Fruit fly (Drosophila melanogaster) whole organism, embryonic: ENCODE measurements around the gene CG1074.

ENCODE experiments used
- Awh ChIP-seq: fragments of 200-800 bp; sonication (Bioruptor generic); IDR thresholded peaks from 2 replicates; pipeline ENCODE4, ENCODE4 v1.3.6; 2022; ENCODE audit warnings: missing biosample characterization, missing genetic modification characterization
- B-H2 ChIP-seq: fragments of 200-800 bp; sonication (Bioruptor generic); optimal IDR thresholded peaks from 2 replicates; lab custom pipeline; 2018; ENCODE audit warnings: missing biosample characterization, mild to moderate bottlenecking, missing genetic modification characterization
- Bteb2 ChIP-seq: fragments of 200-800 bp; sonication (Bioruptor generic); optimal IDR thresholded peaks from 2 replicates; lab custom pipeline; 2016; ENCODE audit warnings: missing biosample characterization, missing genetic modification characterization
- CG10267 ChIP-seq: fragments of 200-800 bp; sonication (Bioruptor generic); optimal IDR thresholded peaks from 2 replicates; lab custom pipeline; 2018; ENCODE audit warnings: missing biosample characterization, mild to moderate bottlenecking, missing genetic modification characterization, moderate library complexity
- CG11398 ChIP-seq: fragments of 200-800 bp; sonication (Bioruptor generic); optimal IDR thresholded peaks from 2 replicates; lab custom pipeline; 2016; ENCODE audit warnings: missing biosample characterization, missing genetic modification characterization
- CG11696 ChIP-seq: fragments of 200-800 bp; sonication (Bioruptor generic); IDR thresholded peaks from 2 replicates; pipeline ENCODE4 v1.3.6; 2022; ENCODE audit warnings: missing biosample characterization, missing genetic modification characterization
- CG12236 ChIP-seq: fragments of 200-800 bp; sonication (Bioruptor generic); optimal IDR thresholded peaks from 2 replicates; lab custom pipeline; 2016; ENCODE audit warnings: missing biosample characterization, missing genetic modification characterization
- CG12942 ChIP-seq: fragments of 200-800 bp; sonication (Bioruptor generic); optimal IDR thresholded peaks from 3 replicates; lab custom pipeline; 2016; ENCODE audit warnings: missing biosample characterization, missing genetic modification characterization
- CG14441 ChIP-seq: fragments of 200-800 bp; sonication (Bioruptor generic); IDR thresholded peaks from 2 replicates; pipeline ENCODE4 v1.3.6; 2022; ENCODE audit warnings: missing biosample characterization, missing genetic modification characterization
- CG15514 ChIP-seq: fragments of 200-800 bp; sonication (Bioruptor generic); optimal IDR thresholded peaks from 3 replicates; lab custom pipeline; 2017; ENCODE audit warnings: missing biosample characterization, missing genetic modification characterization, mild to moderate bottlenecking, moderate library complexity, missing genetic modification reagents
- CG1602 ChIP-seq: fragments of 200-800 bp; sonication (Bioruptor generic); optimal IDR thresholded peaks from 3 replicates; lab custom pipeline; 2016; ENCODE audit warnings: missing biosample characterization, missing genetic modification characterization
- CG17359 ChIP-seq: fragments of 200-800 bp; sonication (Bioruptor generic); optimal IDR thresholded peaks from 3 replicates; lab custom pipeline; 2018; ENCODE audit warnings: missing biosample characterization, mild to moderate bottlenecking, missing genetic modification characterization, moderate library complexity
- CG2889 ChIP-seq: fragments of 200-800 bp; sonication (Bioruptor generic); IDR thresholded peaks from 3 replicates; pipeline ENCODE4 v1.3.6; 2022; ENCODE audit warnings: missing biosample characterization, missing genetic modification characterization
- CG32772 ChIP-seq: fragments of 200-800 bp; sonication (Bioruptor generic); IDR thresholded peaks from 2 replicates; pipeline ENCODE4 v1.3.6; 2022; ENCODE audit warnings: missing biosample characterization, missing genetic modification characterization
- CG34376 ChIP-seq: fragments of 200-800 bp; sonication (Bioruptor generic); optimal IDR thresholded peaks from 2 replicates; lab custom pipeline; 2018; ENCODE audit warnings: missing biosample characterization, mild to moderate bottlenecking, missing genetic modification characterization
- CG7786 ChIP-seq: fragments of 200-800 bp; sonication (Bioruptor generic); optimal IDR thresholded peaks from 2 replicates; lab custom pipeline; 2016; ENCODE audit warnings: missing biosample characterization, missing genetic modification characterization
- CG8290 ChIP-seq, 3 experiments: fragments of 200-800 bp; sonication (Bioruptor generic); optimal IDR thresholded peaks; 2 replicates each; lab custom pipeline; 2016 to 2019; ENCODE audit warnings: missing biosample characterization in 3 of 3, missing genetic modification characterization in 3 of 3, mild to moderate bottlenecking in 2 of 3, moderate library complexity in 1 of 3
- CG9727 ChIP-seq: fragments of 200-800 bp; sonication (Bioruptor generic); optimal IDR thresholded peaks from 3 replicates; lab custom pipeline; 2017; ENCODE audit warnings: missing biosample characterization, mild to moderate bottlenecking, missing genetic modification characterization
- CTCF ChIP-seq: fragments of 200-800 bp; sonication (Bioruptor generic); optimal IDR thresholded peaks from 2 replicates; lab custom pipeline; 2017; ENCODE audit warnings: missing biosample characterization, mild to moderate bottlenecking, missing genetic modification characterization, moderate library complexity
- Dip2 ChIP-seq: fragments of 200-800 bp; sonication (Bioruptor generic); IDR thresholded peaks from 2 replicates; pipeline ENCODE4 v1.3.6; 2022; ENCODE audit warnings: missing biosample characterization, missing genetic modification characterization
- E2f2 ChIP-seq: fragments of 200-800 bp; sonication (Bioruptor generic); IDR thresholded peaks from 2 replicates; pipeline ENCODE4 v1.3.6; 2022; ENCODE audit warnings: missing biosample characterization, missing genetic modification characterization
- Kr ChIP-seq: fragments of 200-800 bp; sonication (Bioruptor generic); optimal IDR thresholded peaks from 2 replicates; lab custom pipeline; 2017; ENCODE audit warnings: missing biosample characterization, mild to moderate bottlenecking, missing genetic modification characterization
- Lhr ChIP-seq: fragments of 200-800 bp; sonication (Bioruptor generic); optimal IDR thresholded peaks from 3 replicates; lab custom pipeline; 2017; ENCODE audit warnings: mild to moderate bottlenecking, missing biosample characterization, missing genetic modification reagents, missing genetic modification characterization
- NK7.1 ChIP-seq: fragments of 200-800 bp; sonication (Bioruptor generic); optimal IDR thresholded peaks from 3 replicates; lab custom pipeline; 2016; ENCODE audit warnings: missing biosample characterization, missing genetic modification characterization
- Trl ChIP-seq, 3 experiments: fragments of >200 bp in 2 of 3; fragments of 200-800 bp in 1 of 3; sonication (Bioruptor generic) in 1 of 3; optimal IDR thresholded peaks; 2 replicates in 1 of 3; 3 replicates in 2 of 3; lab custom pipeline; 2016 to 2017; ENCODE audit warnings: missing biosample characterization in 1 of 3, missing genetic modification characterization in 1 of 3
- Usf ChIP-seq: fragments of 200-800 bp; sonication (Bioruptor generic); optimal IDR thresholded peaks from 2 replicates; lab custom pipeline; 2017; ENCODE audit warnings: missing genotype, missing biosample characterization, missing genetic modification characterization
- YL-1 ChIP-seq: fragments of 200-800 bp; sonication (Bioruptor generic); optimal IDR thresholded peaks from 3 replicates; lab custom pipeline; 2017; ENCODE audit warnings: missing biosample characterization, mild to moderate bottlenecking, missing genetic modification characterization
- amos ChIP-seq: fragments of 200-800 bp; sonication (Bioruptor generic); IDR thresholded peaks from 2 replicates; pipeline ENCODE4 v1.3.6; 2022; ENCODE audit warnings: missing biosample characterization, missing genetic modification characterization; ENCODE audit not compliant: partially characterized antibody
- ase ChIP-seq: fragments of 200-800 bp; sonication (Bioruptor generic); IDR thresholded peaks from 3 replicates; pipeline ENCODE4 v1.3.6; 2022; ENCODE audit warnings: missing biosample characterization, missing genetic modification characterization
- ash1 ChIP-seq: fragments of 200-800 bp; sonication (Bioruptor generic); optimal IDR thresholded peaks from 2 replicates; lab custom pipeline; 2018; ENCODE audit warnings: missing biosample characterization, mild to moderate bottlenecking, missing genetic modification characterization
- bcd ChIP-seq: fragments of 200-800 bp; sonication (Bioruptor generic); optimal IDR thresholded peaks from 2 replicates; lab custom pipeline; 2017; ENCODE audit warnings: missing biosample characterization, mild to moderate bottlenecking, missing genetic modification characterization
- cas ChIP-seq: fragments of 200-800 bp; sonication (Bioruptor generic); IDR thresholded peaks from 2 replicates; pipeline ENCODE4 v1.3.6; 2022; ENCODE audit warnings: missing biosample characterization, missing genetic modification characterization
- chm ChIP-seq: fragments of 200-800 bp; sonication (Bioruptor generic); IDR thresholded peaks from 2 replicates; pipeline ENCODE4 v1.3.6; 2022; ENCODE audit warnings: missing biosample characterization, missing genetic modification characterization
- crol ChIP-seq: fragments of 200-800 bp; sonication (Bioruptor generic); IDR thresholded peaks from 2 replicates; pipeline ENCODE4 v1.3.6; 2022; ENCODE audit warnings: missing biosample characterization, missing genetic modification characterization
- dmrt11E ChIP-seq: fragments of 200-800 bp; sonication (Bioruptor generic); optimal IDR thresholded peaks from 3 replicates; lab custom pipeline; 2018; ENCODE audit warnings: missing biosample characterization, mild to moderate bottlenecking, missing genetic modification characterization, moderate library complexity
- dpn ChIP-seq, 2 experiments: fragments of 200-800 bp; sonication (Bioruptor generic); optimal IDR thresholded peaks; 3 replicates each; lab custom pipeline; 2016; ENCODE audit warnings: missing biosample characterization in 2 of 2, missing genetic modification characterization in 2 of 2
- gfzf ChIP-seq: fragments of 200-800 bp; sonication (Bioruptor generic); optimal IDR thresholded peaks from 2 replicates; lab custom pipeline; 2016; ENCODE audit warnings: missing biosample characterization, mild to moderate bottlenecking, missing genetic modification characterization, moderate library complexity
- hb ChIP-seq: fragments of 200-800 bp; sonication (Bioruptor generic); IDR thresholded peaks from 3 replicates; pipeline ENCODE4 v1.3.6; 2022; ENCODE audit warnings: missing biosample characterization, missing genetic modification characterization; ENCODE audit not compliant: partially characterized antibody
- her ChIP-seq: fragments of 200-800 bp; sonication (Bioruptor generic); optimal IDR thresholded peaks from 2 replicates; lab custom pipeline; 2016; ENCODE audit warnings: missing biosample characterization, missing genetic modification characterization
- hkb ChIP-seq, 2 experiments: fragments of 200-800 bp in 1 of 2; fragments of >200 bp in 1 of 2; sonication (Bioruptor generic) in 1 of 2; IDR thresholded peaks in 1 of 2; optimal IDR thresholded peaks in 1 of 2; 2 replicates each; pipeline versions ENCODE4 v1.3.6 to Lab custom; 2017 to 2022; ENCODE audit warnings: missing biosample characterization in 1 of 2, missing genetic modification characterization in 1 of 2
- inv ChIP-seq: fragments of 200-800 bp; sonication (Bioruptor generic); IDR thresholded peaks from 2 replicates; pipeline ENCODE4 v1.3.6; 2022; ENCODE audit warnings: missing biosample characterization, missing genetic modification characterization; ENCODE audit not compliant: partially characterized antibody
- nmo ChIP-seq: fragments of 200-800 bp; sonication (Bioruptor generic); optimal IDR thresholded peaks from 2 replicates; lab custom pipeline; 2018; ENCODE audit warnings: missing biosample characterization, mild to moderate bottlenecking, missing genetic modification characterization, moderate library complexity
- oc ChIP-seq: fragments of 200-800 bp; sonication (Bioruptor generic); optimal IDR thresholded peaks from 2 replicates; lab custom pipeline; 2018; ENCODE audit warnings: missing biosample characterization, mild to moderate bottlenecking, missing genetic modification characterization, moderate library complexity
- salm ChIP-seq: fragments of 200-800 bp; sonication (Bioruptor generic); optimal IDR thresholded peaks from 2 replicates; lab custom pipeline; 2018; ENCODE audit warnings: missing biosample characterization, mild to moderate bottlenecking, missing genetic modification characterization
- sens ChIP-seq: fragments of 200-800 bp; sonication (Bioruptor generic); peaks from one replicate; lab custom pipeline; 2016; ENCODE audit warnings: missing biosample characterization, missing genetic modification characterization
- sqz ChIP-seq: fragments of 200-800 bp; sonication (Bioruptor generic); optimal IDR thresholded peaks from 3 replicates; lab custom pipeline; 2018; ENCODE audit warnings: missing biosample characterization, mild to moderate bottlenecking, missing genetic modification characterization
- sug ChIP-seq: fragments of 200-800 bp; optimal IDR thresholded peaks from 2 replicates; lab custom pipeline; 2019; ENCODE audit warnings: missing biosample characterization, mild to moderate bottlenecking, missing genetic modification characterization, moderate library complexity
- tna ChIP-seq: fragments of 200-800 bp; sonication (Bioruptor generic); IDR thresholded peaks from 2 replicates; pipeline ENCODE4 v1.3.6; 2022; ENCODE audit warnings: missing biosample characterization, missing genetic modification characterization; ENCODE audit not compliant: partially characterized antibody
- wor ChIP-seq: fragments of 200-800 bp; sonication (Bioruptor generic); IDR thresholded peaks from 2 replicates; pipeline ENCODE4 v1.3.6; 2022; ENCODE audit warnings: missing biosample characterization, missing genetic modification characterization

The CG1074 gene

DNA sequence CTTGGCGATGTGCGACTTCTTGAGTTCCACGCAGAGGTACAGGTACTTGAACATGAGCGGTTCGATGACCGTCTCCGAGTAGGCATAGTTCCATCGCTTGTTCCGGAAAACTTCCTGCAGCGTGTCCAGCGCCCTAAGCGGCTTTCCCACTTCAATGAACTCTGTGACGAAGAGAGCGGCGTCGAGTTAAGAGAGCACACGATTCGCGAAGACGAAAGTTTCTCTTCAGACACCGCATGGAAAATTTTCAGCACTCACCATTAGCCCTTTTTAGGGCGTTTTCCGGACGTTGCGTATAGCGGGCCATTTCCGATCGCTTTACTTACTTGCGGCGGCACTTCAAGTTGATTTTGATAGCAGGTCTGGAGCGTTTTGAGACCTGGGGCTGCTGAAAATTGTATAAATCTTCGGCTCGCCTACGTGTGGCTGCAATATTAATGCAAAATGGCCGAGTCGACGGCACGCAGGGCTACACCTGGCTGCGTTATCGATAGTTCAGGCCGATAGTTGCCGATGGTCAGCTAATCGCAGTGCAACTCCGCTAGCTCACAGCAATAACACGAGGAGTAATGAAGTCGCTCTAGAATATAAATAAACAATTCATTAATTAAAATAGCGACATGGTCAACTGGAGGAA lies at the start of gene CG1074, which contains the start of gene eIF3a (continued):
- peak; percentile 76 for TF ChIP-seq Trl (optimal IDR thresholded peaks at IDR 0.05; lab: Kevin White, UChicago)
- TF ChIP-seq Trl (GFP tag; optimal IDR thresholded peaks at IDR 0.05; lab: Kevin White, UChicago), result peak; percentile 75
- peak; percentile 55 for TF ChIP-seq CG11398
- no peak for TF ChIP-seq CG2889
- TF ChIP-seq oc (tag; lab: Kevin White, UChicago), result no peak
- peak; percentile 83 for TF ChIP-seq chm
- peak; percentile 36 for TF ChIP-seq NK7.1 (GFP tag; lab: Kevin White, UChicago)
- TF ChIP-seq Lhr (GFP tag; lab: Kevin White, UChicago), result peak; percentile 68
- TF ChIP-seq Kr (GFP tag; lab: Kevin White, UChicago), result no peak
- TF ChIP-seq sens (GFP tag; lab: Kevin White, UChicago), result peak; percentile 96
- peak; percentile 77 for TF ChIP-seq nmo (GFP tag; lab: Kevin White, UChicago)
- TF ChIP-seq wor, result no peak
- peak; percentile 97 for TF ChIP-seq hb
- peak; percentile 67 for TF ChIP-seq CG11696 (GFP tag; lab: Robert Waterston, UW)
- peak; percentile 40 to 73 for TF ChIP-seq dpn (GFP tag; optimal IDR thresholded peaks at IDR 0.05; lab: Kevin White, UChicago)
- TF ChIP-seq CG12236 (GFP tag; lab: Kevin White, UChicago), result peak; percentile 5
- peak; percentile 6 for TF ChIP-seq CG8290 (GFP tag; optimal IDR thresholded peaks at IDR 0.05; lab: Kevin White, UChicago)
- peak; percentile 69 to 89 for TF ChIP-seq CG8290 (tag; optimal IDR thresholded peaks at IDR 0.05; lab: Kevin White, UChicago)
- peak; percentile 62 for TF ChIP-seq CG17359 (tag; lab: Kevin White, UChicago)
- no peak for TF ChIP-seq crol (GFP tag; lab: Robert Waterston, UW)
- no peak for TF ChIP-seq Usf (GFP tag; lab: Kevin White, UChicago)
- TF ChIP-seq inv (GFP tag; lab: Robert Waterston, UW), result peak; percentile 96
- peak; percentile 91 for TF ChIP-seq CG15514 (GFP tag; lab: Kevin White, UChicago)
- peak; percentile 36 for TF ChIP-seq CG7786
- TF ChIP-seq gfzf (GFP tag; lab: Kevin White, UChicago), result peak; percentile 51
- peak; percentile 89 for TF ChIP-seq B-H2 (GFP tag; lab: Kevin White, UChicago)
- TF ChIP-seq her (GFP tag; lab: Kevin White, UChicago), result peak; percentile 66
- TF ChIP-seq salm, result peak; percentile 8
- TF ChIP-seq hkb (optimal IDR thresholded peaks at IDR 0.05; lab: Kevin White, UChicago), result no peak
- TF ChIP-seq hkb (GFP tag; IDR thresholded peaks at IDR 0.05; lab: Robert Waterston, UW), result peak; percentile 46
- peak; percentile 100 for TF ChIP-seq YL-1 (GFP tag; lab: Kevin White, UChicago)
- TF ChIP-seq Dip2 (GFP tag; lab: Robert Waterston, UW), result no peak
- peak; percentile 54; the same call in 1 of the 2 replicates for TF ChIP-seq cas (GFP tag; lab: Robert Waterston, UW)
- peak; percentile 55; the same call in 1 of the 2 replicates for TF ChIP-seq CG14441 (GFP tag; lab: Robert Waterston, UW)
- TF ChIP-seq CG9727, result peak; percentile 78
- peak; percentile 73 for TF ChIP-seq bcd (GFP tag; lab: Kevin White, UChicago)
- TF ChIP-seq Bteb2 (GFP tag; lab: Kevin White, UChicago), result peak; percentile 31
- peak; percentile 78 for TF ChIP-seq ash1 (GFP tag; lab: Kevin White, UChicago)
- peak; percentile 69 for TF ChIP-seq CG10267 (tag; lab: Kevin White, UChicago)
- peak; percentile 48; the same call in 1 of the 3 replicates for TF ChIP-seq ase (GFP tag; lab: Robert Waterston, UW)
- TF ChIP-seq CG1602, result no peak
- TF ChIP-seq E2f2 (GFP tag; lab: Robert Waterston, UW), result peak; percentile 66
- peak; percentile 22 for TF ChIP-seq CG12942 (GFP tag; lab: Kevin White, UChicago)
- peak; percentile 77 for TF ChIP-seq sug (tag; lab: Kevin White, UChicago)
- TF ChIP-seq dmrt11E (tag; lab: Kevin White, UChicago), result peak; percentile 35
- TF ChIP-seq Awh (GFP tag; lab: Robert Waterston, UW), result peak; percentile 32; the same call in 1 of the 2 replicates
- TF ChIP-seq CG32772 (GFP tag; lab: Robert Waterston, UW), result 0 out of 2 replicates have a peak, but pooled peaks have one; percentile 31
- peak; percentile 52 for TF ChIP-seq CTCF (GFP tag; lab: Kevin White, UChicago)
- TF ChIP-seq CG34376 (GFP tag; lab: Kevin White, UChicago), result peak; percentile 89
- peak; percentile 98 for TF ChIP-seq amos (GFP tag; lab: Robert Waterston, UW)
- TF ChIP-seq tna, result peak; percentile 94
- no peak for TF ChIP-seq sqz (GFP tag; lab: Kevin White, UChicago)
